Worm (Caenorhabditis elegans): Measurements from ENCODE around the gene K01G5.10.

ce11 chrIII:10720170-10720569 lies 38.2 kb downstream of the K01G5.10 start:
- TF ChIP-seq nhr-20 (tag; optimal IDR thresholded peaks at IDR 0.05) (peak; percentile 95), elt-3 (tag; optimal IDR thresholded peaks at IDR 0.05) (peak in 3 of 6 experiments; percentile 16 to 52 (median 36)), ces-1 (GFP tag; optimal IDR thresholded peaks at IDR 0.05) (no peak), unc-62 (GFP tag; optimal IDR thresholded peaks at IDR 0.05) (no peak), fos-1 (tag; optimal IDR thresholded peaks at IDR 0.05) (peak; percentile 76), lin-39 (tag; optimal IDR thresholded peaks at IDR 0.05) (peak; percentile 70), efl-1 (optimal IDR thresholded peaks at IDR 0.05) (peak; percentile 76 to 87), efl-1 (GFP tag; optimal IDR thresholded peaks at IDR 0.05 in 1 of 2) (peak; percentile 70 to 94), ztf-11 (tag; optimal IDR thresholded peaks at IDR 0.05) (peak in 1 of 2 experiments; percentile 50), mep-1 (tag; optimal IDR thresholded peaks at IDR 0.05) (peak; percentile 81), ceh-90 (tag; optimal IDR thresholded peaks at IDR 0.05) (no peak), nhr-77 (tag; optimal IDR thresholded peaks at IDR 0.05) (peak; percentile 57), aha-1 (tag; optimal IDR thresholded peaks at IDR 0.05) (peak; percentile 21), nhr-11 (tag; optimal IDR thresholded peaks at IDR 0.05) (peak; percentile 78)
